Worm (Caenorhabditis elegans) whole organism, late embryonic: ENCODE results near the gene srx-65.

Source experiments
- C08G9.2 ChIP-seq: sonication (generic microtip); optimal IDR thresholded peaks from 2 replicates; lab custom pipeline; 2016; ENCODE audit warnings: mild to moderate bottlenecking, missing genetic modification characterization, moderate library complexity, missing compliant biosample characterization
- C38D4.7 ChIP-seq: fragments of 200-800 bp; sonication (Bioruptor generic); optimal IDR thresholded peaks from 2 replicates; lab custom pipeline; 2018; ENCODE audit warnings: mild to moderate bottlenecking, missing genetic modification characterization, moderate library complexity, missing compliant biosample characterization
- F13H6.1 ChIP-seq: sonication (generic microtip); optimal IDR thresholded peaks from 2 replicates; lab custom pipeline; 2016; ENCODE audit warnings: missing genetic modification characterization, missing compliant biosample characterization
- K02D7.2 ChIP-seq: sonication (generic microtip); optimal IDR thresholded peaks from 2 replicates; lab custom pipeline; 2017; ENCODE audit warnings: mild to moderate bottlenecking, missing genetic modification characterization, missing compliant biosample characterization
- K09A11.1 ChIP-seq: sonication (generic microtip); optimal IDR thresholded peaks from 2 replicates; lab custom pipeline; 2017; ENCODE audit warnings: antibody characterized with exemption, mild to moderate bottlenecking, missing genetic modification characterization, missing compliant biosample characterization; ENCODE audit not compliant: insufficient read depth
- T23F11.4 ChIP-seq: fragments of 200-800 bp; sonication (Bioruptor generic); optimal IDR thresholded peaks from 2 replicates; lab custom pipeline; 2018; ENCODE audit warnings: mild to moderate bottlenecking, missing genetic modification characterization, missing compliant biosample characterization
- ahr-1 ChIP-seq: sonication (generic microtip); optimal IDR thresholded peaks from 2 replicates; lab custom pipeline; 2016; ENCODE audit warnings: missing genetic modification characterization, missing compliant biosample characterization
- ceh-18 ChIP-seq: sonication (generic microtip); optimal IDR thresholded peaks from 2 replicates; lab custom pipeline; 2016; ENCODE audit warnings: missing genetic modification characterization, missing compliant biosample characterization
- ceh-19 ChIP-seq: fragments of 200-800 bp; sonication (Bioruptor generic); optimal IDR thresholded peaks from 2 replicates; lab custom pipeline; 2018; ENCODE audit warnings: mild to moderate bottlenecking, missing genetic modification characterization, missing compliant biosample characterization
- ceh-2 ChIP-seq: sonication (generic microtip); optimal IDR thresholded peaks from 2 replicates; lab custom pipeline; 2016; ENCODE audit warnings: missing genotype, missing genetic modification characterization, missing compliant biosample characterization
- ceh-24 ChIP-seq: sonication (generic microtip); optimal IDR thresholded peaks from 2 replicates; lab custom pipeline; 2016; ENCODE audit warnings: mild to moderate bottlenecking, missing genetic modification characterization, missing compliant biosample characterization
- ceh-34 ChIP-seq: sonication (generic microtip); optimal IDR thresholded peaks from 2 replicates; lab custom pipeline; 2016; ENCODE audit warnings: mild to moderate bottlenecking, missing genetic modification characterization, missing compliant biosample characterization
- ceh-45 ChIP-seq: fragments of 200-800 bp; sonication (Bioruptor generic); IDR thresholded peaks from 2 replicates; pipeline ENCODE4 v1.3.6; 2022; ENCODE audit warnings: missing genetic modification reagents, missing genetic modification characterization, missing compliant biosample characterization
- ceh-9 ChIP-seq: sonication (generic microtip); optimal IDR thresholded peaks from 2 replicates; lab custom pipeline; 2016; ENCODE audit warnings: mild to moderate bottlenecking, missing genetic modification characterization, inconsistent platforms, missing compliant biosample characterization
- che-1 ChIP-seq: sonication (generic microtip); optimal IDR thresholded peaks from 2 replicates; lab custom pipeline; 2016; ENCODE audit warnings: mild to moderate bottlenecking, missing genetic modification characterization, missing compliant biosample characterization
- dmd-4 ChIP-seq: sonication (generic microtip); optimal IDR thresholded peaks from 2 replicates; lab custom pipeline; 2016; ENCODE audit warnings: borderline replicate concordance, missing genetic modification characterization, missing compliant biosample characterization
- dve-1 ChIP-seq: sonication (generic microtip); optimal IDR thresholded peaks from 2 replicates; lab custom pipeline; 2017; ENCODE audit warnings: antibody characterized with exemption, mild to moderate bottlenecking, missing genetic modification characterization, missing compliant biosample characterization
- elt-2 ChIP-seq: sonication (generic microtip); optimal IDR thresholded peaks from 2 replicates; lab custom pipeline; 2016; ENCODE audit warnings: missing genetic modification reagents, missing genetic modification characterization, missing compliant biosample characterization
- ets-4 ChIP-seq: sonication (generic microtip); optimal IDR thresholded peaks from 2 replicates; lab custom pipeline; 2016; ENCODE audit warnings: missing genetic modification characterization, missing compliant biosample characterization
- eyg-1 ChIP-seq: sonication (generic microtip); optimal IDR thresholded peaks from 2 replicates; lab custom pipeline; 2016; ENCODE audit warnings: missing genotype, missing genetic modification characterization, missing compliant biosample characterization
- fkh-6 ChIP-seq: sonication (generic microtip); optimal IDR thresholded peaks from 2 replicates; lab custom pipeline; 2016; ENCODE audit warnings: missing genetic modification characterization, missing compliant biosample characterization
- hlh-15 ChIP-seq: sonication (generic microtip); optimal IDR thresholded peaks from 2 replicates; lab custom pipeline; 2016; ENCODE audit warnings: missing genetic modification characterization, missing compliant biosample characterization
- hlh-30 ChIP-seq: sonication (generic microtip); optimal IDR thresholded peaks from 2 replicates; lab custom pipeline; 2017; ENCODE audit warnings: antibody characterized with exemption, missing genetic modification characterization, missing compliant biosample characterization; ENCODE audit not compliant: insufficient read depth
- hlh-8 ChIP-seq: sonication (generic microtip); optimal IDR thresholded peaks from 2 replicates; lab custom pipeline; 2016; ENCODE audit warnings: missing genotype, missing genetic modification characterization, missing compliant biosample characterization
- lim-6 ChIP-seq: sonication (generic microtip); optimal IDR thresholded peaks from 2 replicates; lab custom pipeline; 2016; ENCODE audit warnings: missing genetic modification characterization, missing compliant biosample characterization
- lin-11 ChIP-seq: fragments of 200-800 bp; sonication (Bioruptor generic); optimal IDR thresholded peaks from 2 replicates; lab custom pipeline; 2018; ENCODE audit warnings: mild to moderate bottlenecking, missing genetic modification characterization, missing compliant biosample characterization
- madf-2 ChIP-seq: sonication (generic microtip); optimal IDR thresholded peaks from 2 replicates; lab custom pipeline; 2017; ENCODE audit warnings: missing genetic modification characterization, missing compliant biosample characterization
- nfya-1 ChIP-seq: sonication (generic microtip); optimal IDR thresholded peaks from 2 replicates; lab custom pipeline; 2017; ENCODE audit warnings: missing genetic modification characterization, mild to moderate bottlenecking, missing compliant biosample characterization, antibody characterized with exemption, moderate library complexity
- nhr-232 ChIP-seq: sonication (generic microtip); optimal IDR thresholded peaks from 2 replicates; lab custom pipeline; 2016; ENCODE audit warnings: missing genetic modification characterization, missing compliant biosample characterization
- odd-2 ChIP-seq: sonication (generic microtip); optimal IDR thresholded peaks from 2 replicates; lab custom pipeline; 2017; ENCODE audit warnings: antibody characterized with exemption, mild to moderate bottlenecking, missing genetic modification characterization, missing compliant biosample characterization
- pax-1 ChIP-seq: fragments of 150-350 bp; optimal IDR thresholded peaks from 2 replicates; lab custom pipeline; 2014; ENCODE audit warnings: missing biosample characterization, missing genetic modification characterization
- pha-4 ChIP-seq: fragments of 150-350 bp; optimal IDR thresholded peaks from 2 replicates; lab custom pipeline; 2018; ENCODE audit warnings: missing biosample characterization, missing genetic modification reagents, missing genetic modification characterization
- pros-1 ChIP-seq: fragments of 150-350 bp; optimal IDR thresholded peaks from 2 replicates; lab custom pipeline; 2014; ENCODE audit warnings: missing biosample characterization, missing genetic modification reagents, missing genetic modification characterization
- ref-2 ChIP-seq: sonication (generic microtip); optimal IDR thresholded peaks from 2 replicates; lab custom pipeline; 2016; ENCODE audit warnings: missing genetic modification characterization, missing compliant biosample characterization
- sox-4 ChIP-seq: sonication (generic microtip); optimal IDR thresholded peaks from 2 replicates; lab custom pipeline; 2017; ENCODE audit warnings: mild to moderate bottlenecking, missing genetic modification characterization, inconsistent platforms, missing compliant biosample characterization
- tbx-2 ChIP-seq: sonication (generic microtip); optimal IDR thresholded peaks from 2 replicates; lab custom pipeline; 2016; ENCODE audit warnings: missing genetic modification characterization, missing compliant biosample characterization
- unc-86 ChIP-seq: sonication (generic microtip); optimal IDR thresholded peaks from 2 replicates; lab custom pipeline; 2016; ENCODE audit warnings: missing genetic modification characterization, missing compliant biosample characterization

srx-65 gene

ce11 chrV:3913131-3913530 lies 8.6 kb upstream of the srx-65 start:
- TF ChIP-seq ceh-9 (tag; lab: Kevin White, UChicago) (no peak), pha-4 (tag; lab: Kevin White, UChicago) (no peak), elt-2 (no peak)

ce11 chrV:3916480-3916879 lies 5.3 kb upstream of the srx-65 start, which contains the start of gene srx-67:
Gene srx-67 (plus strand): TSS chrV:3916780.
- no peak for TF ChIP-seq madf-2 (tag; lab: Kevin White, UChicago)
- no peak for TF ChIP-seq hlh-15 (tag; lab: Kevin White, UChicago)
- no peak for TF ChIP-seq ceh-24 (tag; lab: Kevin White, UChicago)
- TF ChIP-seq unc-86 (tag; lab: Kevin White, UChicago): no peak
- TF ChIP-seq dmd-4 (tag; lab: Kevin White, UChicago): no peak
- no peak for TF ChIP-seq C38D4.7 (GFP tag; lab: Kevin White, UChicago)
- no peak for TF ChIP-seq odd-2 (tag; lab: Kevin White, UChicago)
- TF ChIP-seq, all 69 proteins: peak for 0

DNA sequence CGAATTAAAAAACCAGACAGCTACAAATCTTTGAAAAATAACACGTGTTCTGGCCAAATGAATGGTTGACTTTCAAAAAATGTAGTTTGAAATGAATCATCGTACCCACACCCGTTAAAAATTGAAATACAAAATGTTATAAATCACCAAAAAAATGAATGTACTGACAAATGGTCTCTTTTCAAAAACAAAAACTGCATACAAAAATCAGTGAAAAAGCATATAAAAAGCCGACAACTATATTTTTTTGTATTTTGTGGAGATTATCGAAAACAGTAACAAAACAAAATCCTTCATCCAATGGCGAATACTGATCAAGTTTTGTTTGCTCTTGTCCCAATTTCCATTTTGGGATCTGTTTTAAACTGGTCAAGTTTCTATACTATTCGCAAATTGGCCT lies 2.4 kb upstream of the srx-65 start, which contains the start of gene srx-66:
srx-66 (plus strand) TSS at position 301 of the 400 bp plus-strand sequence.
- TF ChIP-seq pax-1 (tag; lab: Kevin White, UChicago) (no peak), nfya-1 (tag; lab: Kevin White, UChicago) (no peak), K09A11.1 (tag; lab: Kevin White, UChicago) (no peak), lin-11 (no peak), ceh-18 (tag; lab: Kevin White, UChicago) (no peak), hlh-8 (tag; lab: Kevin White, UChicago) (no peak), F13H6.1 (tag; lab: Kevin White, UChicago) (no peak), ceh-24 (tag; lab: Kevin White, UChicago) (no peak), ceh-45 (no peak), ref-2 (no peak)

DNA sequence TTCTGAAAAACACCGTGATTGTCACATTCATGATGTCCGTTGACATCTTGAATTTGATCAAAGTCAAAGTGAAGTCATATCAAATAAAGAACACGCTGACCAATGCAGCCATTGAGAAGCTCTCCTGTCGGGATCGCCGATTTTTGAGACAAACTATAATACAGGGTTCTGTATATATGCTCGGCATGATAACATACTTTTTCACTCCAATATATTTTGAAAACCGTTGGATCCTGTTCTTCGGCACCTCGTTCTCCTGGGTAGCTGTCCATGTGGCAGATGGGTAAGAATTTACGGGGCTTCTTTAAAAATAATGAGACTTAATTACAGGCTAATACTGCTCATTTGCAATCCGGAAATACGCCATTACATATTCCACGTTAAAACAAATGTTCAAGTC lies 812 bp downstream of the srx-65 start:
- TF ChIP-seq ahr-1 (tag; lab: Kevin White, UChicago) (no peak), ceh-19 (GFP tag; lab: Kevin White, UChicago) (no peak), hlh-30 (tag; lab: Kevin White, UChicago) (no peak), pros-1 (no peak), eyg-1 (tag; lab: Kevin White, UChicago) (no peak), C08G9.2 (tag; lab: Kevin White, UChicago) (no peak), K09A11.1 (tag; lab: Kevin White, UChicago) (no peak), lim-6 (tag; lab: Kevin White, UChicago) (no peak), dmd-4 (tag; lab: Kevin White, UChicago) (no peak), ets-4 (tag; lab: Kevin White, UChicago) (no peak), ceh-34 (no peak), sox-4 (tag; lab: Kevin White, UChicago) (no peak)

- TF ChIP-seq ceh-2 (tag; lab: Kevin White, UChicago) (no peak), nhr-232 (tag; lab: Kevin White, UChicago) (no peak), tbx-2 (tag; lab: Kevin White, UChicago) (no peak), che-1 (tag; lab: Kevin White, UChicago) (no peak), eyg-1 (tag; lab: Kevin White, UChicago) (no peak), dve-1 (no peak), fkh-6 (tag; lab: Kevin White, UChicago) (no peak), lin-11 (no peak), madf-2 (tag; lab: Kevin White, UChicago) (no peak), ceh-45 (no peak), ref-2 (no peak), T23F11.4 (no peak), pax-1 (tag; lab: Kevin White, UChicago) (no peak), ets-4 (tag; lab: Kevin White, UChicago) (no peak), unc-86 (tag; lab: Kevin White, UChicago) (no peak), K02D7.2 (tag; lab: Kevin White, UChicago) (no peak)
- TF ChIP-seq, all 69 proteins: peak for 0
Observed at ce11 chrV:3927522-3927921, 5.8 kb downstream of the srx-65 start.
